In genomic region chr3L:7349311-7349710, dm6 we compare ENCODE assay signal across 2 fruit fly cellular contexts.
TF ChIP-seq lines count a peak whose summit lies in the region.

No protein-coding gene starts in this region.

- TF ChIP-seq CTCF in whole organism, embryonic (GFP tag; optimal IDR thresholded peaks at IDR 0.05; lab: Kevin White, UChicago), result no peak

TF ChIP-seq in whole organism, embryonic, 481 proteins besides CTCF, POLR2A, EP300 and RAD21 (continues in another document):
- TF ChIP-seq Fer1 (GFP tag; optimal IDR thresholded peaks at IDR 0.05; lab: Kevin White, UChicago) (peak; percentile 7), Aef1 (GFP tag; IDR thresholded peaks at IDR 0.05; lab: Robert Waterston, UW) (no peak), E2f1 (GFP tag; IDR thresholded peaks at IDR 0.05; lab: Robert Waterston, UW) (no peak), cato (GFP tag; optimal IDR thresholded peaks at IDR 0.05; lab: Kevin White, UChicago; ENCODE audit: borderline replicate concordance) (no peak), CG8290 (GFP tag; optimal IDR thresholded peaks at IDR 0.05; lab: Kevin White, UChicago) (no peak), CG8290 (tag; optimal IDR thresholded peaks at IDR 0.05; lab: Kevin White, UChicago) (peak in 1 of 2 experiments; percentile 32), B-H2 (GFP tag; optimal IDR thresholded peaks at IDR 0.05; lab: Kevin White, UChicago) (no peak), CG34224 (GFP tag; IDR thresholded peaks at IDR 0.05; lab: Robert Waterston, UW; ENCODE audit: partially characterized antibody) (no peak), Poxn (GFP tag; IDR thresholded peaks at IDR 0.05; lab: Robert Waterston, UW) (no peak), ac (GFP tag; optimal IDR thresholded peaks at IDR 0.05; lab: Kevin White, UChicago) (no peak), CG6254 (GFP tag; optimal IDR thresholded peaks at IDR 0.05; lab: Kevin White, UChicago) (no peak), disco-r (GFP tag; optimal IDR thresholded peaks at IDR 0.05; lab: Kevin White, UChicago) (no peak), H2.0 (GFP tag; IDR thresholded peaks at IDR 0.05; lab: Robert Waterston, UW) (no peak), CG2129 (GFP tag; IDR thresholded peaks at IDR 0.05; lab: Robert Waterston, UW; ENCODE audit: partially characterized antibody) (no peak), CG42726 (GFP tag; IDR thresholded peaks at IDR 0.05; lab: Robert Waterston, UW; ENCODE audit: partially characterized antibody) (no peak), psq (GFP tag; optimal IDR thresholded peaks at IDR 0.05; lab: Kevin White, UChicago) (no peak), Vsx1 (GFP tag; optimal IDR thresholded peaks at IDR 0.05; lab: Kevin White, UChicago) (no peak), CG15269 (tag; optimal IDR thresholded peaks at IDR 0.05; lab: Kevin White, UChicago) (no peak), crp (GFP tag; optimal IDR thresholded peaks at IDR 0.05; lab: Kevin White, UChicago) (no peak), run (tag; optimal IDR thresholded peaks at IDR 0.05; lab: Kevin White, UChicago) (no peak), h (optimal IDR thresholded peaks at IDR 0.05; lab: Kevin White, UChicago) (no peak), CG30020 (tag; optimal IDR thresholded peaks at IDR 0.05; lab: Kevin White, UChicago) (no peak), CG17385 (GFP tag; optimal IDR thresholded peaks at IDR 0.05; lab: Kevin White, UChicago) (no peak), usp (GFP tag; optimal IDR thresholded peaks at IDR 0.05; lab: Kevin White, UChicago) (no peak), jing (GFP tag; optimal IDR thresholded peaks at IDR 0.05; lab: Kevin White, UChicago) (no peak), CG15073 (GFP tag; optimal IDR thresholded peaks at IDR 0.05; lab: Kevin White, UChicago) (no peak), CG10366 (GFP tag; IDR thresholded peaks at IDR 0.05; lab: Robert Waterston, UW) (no peak), Hr51 (GFP tag; optimal IDR thresholded peaks at IDR 0.05; lab: Kevin White, UChicago) (no peak), Chrac-16 (GFP tag; optimal IDR thresholded peaks at IDR 0.05; lab: Kevin White, UChicago) (no peak), bsh (GFP tag; optimal IDR thresholded peaks at IDR 0.05; lab: Kevin White, UChicago) (no peak), CG10321 (GFP tag; IDR thresholded peaks at IDR 0.05; lab: Robert Waterston, UW) (no peak), sug (tag; optimal IDR thresholded peaks at IDR 0.05; lab: Kevin White, UChicago) (peak; percentile 13), abd-A (tag; optimal IDR thresholded peaks at IDR 0.05; lab: Kevin White, UChicago) (no peak), CG1233 (GFP tag; optimal IDR thresholded peaks at IDR 0.05; lab: Kevin White, UChicago) (peak; percentile 18), CG2120 (GFP tag; optimal IDR thresholded peaks at IDR 0.05; lab: Kevin White, UChicago) (no peak), CG9727 (GFP tag; optimal IDR thresholded peaks at IDR 0.05; lab: Kevin White, UChicago) (peak; percentile 9), exex (tag; optimal IDR thresholded peaks at IDR 0.05; lab: Kevin White, UChicago) (peak; percentile 34), Asciz (GFP tag; optimal IDR thresholded peaks at IDR 0.05; lab: Kevin White, UChicago) (peak; percentile 4), CG18599 (GFP tag; optimal IDR thresholded peaks at IDR 0.05; lab: Kevin White, UChicago) (peak; percentile 38), CG2678 (tag; optimal IDR thresholded peaks at IDR 0.05; lab: Kevin White, UChicago) (peak; percentile 22), Taf1 (GFP tag; IDR thresholded peaks at IDR 0.05; lab: Robert Waterston, UW) (no peak), CG17802 (tag; optimal IDR thresholded peaks at IDR 0.05; lab: Kevin White, UChicago) (no peak), Mes4 (GFP tag; optimal IDR thresholded peaks at IDR 0.05; lab: Kevin White, UChicago) (no peak), BtbVII (GFP tag; optimal IDR thresholded peaks at IDR 0.05; lab: Kevin White, UChicago) (peak; percentile 24), Med (GFP tag; lab: Kevin White, UChicago) (peak; percentile 36), CG8359 (GFP tag; optimal IDR thresholded peaks at IDR 0.05; lab: Kevin White, UChicago; ENCODE audit: borderline replicate concordance) (no peak), Hand (GFP tag; optimal IDR thresholded peaks at IDR 0.05; lab: Kevin White, UChicago) (peak; percentile 47)

TF ChIP-seq in whole organism, prepupa, 60 proteins besides CTCF, POLR2A, EP300 and RAD21:
- peak; percentile 79 for TF ChIP-seq fkh (GFP tag; optimal IDR thresholded peaks at IDR 0.05; lab: Kevin White, UChicago)
- TF ChIP-seq net (GFP tag; optimal IDR thresholded peaks at IDR 0.05; lab: Kevin White, UChicago), result no peak
- TF ChIP-seq CG9139 (GFP tag; optimal IDR thresholded peaks at IDR 0.05; lab: Kevin White, UChicago), result no peak
- TF ChIP-seq Eip78C (GFP tag; lab: Kevin White, UChicago), result no peak
- no peak for TF ChIP-seq achi (GFP tag; optimal IDR thresholded peaks at IDR 0.05; lab: Kevin White, UChicago)
- TF ChIP-seq CG3919 (GFP tag; optimal IDR thresholded peaks at IDR 0.05; lab: Kevin White, UChicago), result no peak
